Fruit fly (Drosophila melanogaster) whole organism, wandering third instar larva: ENCODE data around the gene CG31815.

Experiments used
- CG32264 ChIP-seq: fragments of 200-800 bp; sonication (Bioruptor generic); optimal IDR thresholded peaks from 2 replicates; lab custom pipeline; 2016; ENCODE audit warnings: missing biosample characterization, missing genetic modification characterization
- CG9705 ChIP-seq: fragments of 200-800 bp; sonication (Bioruptor generic); optimal IDR thresholded peaks from 2 replicates; lab custom pipeline; 2018; ENCODE audit warnings: missing biosample characterization, mild to moderate bottlenecking, missing genetic modification characterization
- CrebA ChIP-seq: fragments of 200-800 bp; sonication (Bioruptor generic); optimal IDR thresholded peaks from 2 replicates; lab custom pipeline; 2016; ENCODE audit warnings: missing biosample characterization, mild to moderate bottlenecking, missing genetic modification characterization, borderline replicate concordance
- Dfd ChIP-seq: fragments of >200 bp; optimal IDR thresholded peaks from 2 replicates; lab custom pipeline; 2017; ENCODE audit warnings: missing biosample characterization, missing genetic modification characterization
- Dif ChIP-seq: fragments of 200-275, 200-300 bp; sonication (Bioruptor generic); optimal IDR thresholded peaks from 2 replicates; lab custom pipeline; 2018; ENCODE audit warnings: missing biosample characterization, missing genetic modification characterization; ENCODE audit not compliant: partially characterized antibody
- GATAd ChIP-seq: sonication (Bioruptor generic); optimal IDR thresholded peaks from 2 replicates; lab custom pipeline; 2016; ENCODE audit warnings: missing biosample characterization, missing genetic modification characterization
- HLH106 ChIP-seq: fragments of 200-800 bp; optimal IDR thresholded peaks from 3 replicates; lab custom pipeline; 2019; ENCODE audit warnings: missing biosample characterization, mild to moderate bottlenecking, missing genetic modification characterization, moderate library complexity
- Hnf4 ChIP-seq: fragments of 200-800 bp; sonication (Bioruptor generic); optimal IDR thresholded peaks from 2 replicates; lab custom pipeline; 2016; ENCODE audit warnings: missing biosample characterization, mild to moderate bottlenecking, missing genetic modification characterization
- Hr78 ChIP-seq: fragments of >200 bp; optimal IDR thresholded peaks from 2 replicates; lab custom pipeline; 2017; ENCODE audit warnings: missing biosample characterization, missing genetic modification characterization
- Hr83 ChIP-seq: fragments of 200-300 bp; sonication (Bioruptor generic); optimal IDR thresholded peaks from 2 replicates; lab custom pipeline; 2016; ENCODE audit warnings: missing biosample characterization, mild to moderate bottlenecking, missing genetic modification characterization, moderate library complexity; ENCODE audit not compliant: poor library complexity, severe bottlenecking
- Jra ChIP-seq: sonication (Bioruptor generic); optimal IDR thresholded peaks from 2 replicates; lab custom pipeline; 2016; ENCODE audit warnings: missing biosample characterization, missing genetic modification characterization
- Mio ChIP-seq: sonication (Bioruptor generic); optimal IDR thresholded peaks from 2 replicates; lab custom pipeline; 2016; ENCODE audit warnings: missing biosample characterization, missing genetic modification characterization
- N ChIP-seq: fragments of >200 bp; optimal IDR thresholded peaks from 2 replicates; lab custom pipeline; 2018; ENCODE audit warnings: missing biosample characterization, missing external identifiers, missing genetic modification characterization
- OdsH ChIP-seq: fragments of 200-800 bp; sonication (Bioruptor generic); optimal IDR thresholded peaks from 2 replicates; lab custom pipeline; 2016; ENCODE audit warnings: missing biosample characterization, mild to moderate bottlenecking, missing genetic modification characterization
- Rel ChIP-seq, 2 experiments: fragments of 200-800 bp; sonication (Bioruptor generic) in 1 of 2; optimal IDR thresholded peaks; 2 replicates in 1 of 2; 3 replicates in 1 of 2; lab custom pipeline; 2016 to 2019; ENCODE audit warnings: mild to moderate bottlenecking in 2 of 2, missing biosample characterization in 2 of 2, missing genetic modification characterization in 2 of 2, moderate library complexity in 1 of 2
- Sp1 ChIP-seq: fragments of 200-800 bp; sonication (Bioruptor generic); optimal IDR thresholded peaks from 3 replicates; lab custom pipeline; 2019; ENCODE audit warnings: missing biosample characterization, mild to moderate bottlenecking, missing genetic modification characterization, moderate library complexity
- Vsx2 ChIP-seq: fragments of 200-300, 225-300 bp; sonication (Bioruptor generic); optimal IDR thresholded peaks from 2 replicates; lab custom pipeline; 2018; ENCODE audit warnings: missing biosample characterization, missing genetic modification characterization; ENCODE audit not compliant: partially characterized antibody
- br ChIP-seq: fragments of 200-800 bp; sonication (Bioruptor generic); optimal IDR thresholded peaks from 2 replicates; lab custom pipeline; 2016; ENCODE audit warnings: missing biosample characterization, missing genetic modification characterization
- brk ChIP-seq: fragments of 200-800 bp; sonication (Bioruptor generic); optimal IDR thresholded peaks from 2 replicates; lab custom pipeline; 2016; ENCODE audit warnings: missing biosample characterization, mild to moderate bottlenecking, missing genetic modification characterization
- dl ChIP-seq, 2 experiments: fragments of 175-275, 200-275 bp in 1 of 2; fragments of 200-275 bp in 1 of 2; sonication (Bioruptor generic); optimal IDR thresholded peaks; lab custom pipeline; 2018; ENCODE audit warnings: mild to moderate bottlenecking in 2 of 2, missing biosample characterization in 2 of 2, missing genetic modification characterization in 2 of 2, moderate library complexity in 2 of 2; ENCODE audit not compliant: partially characterized antibody in 2 of 2, insufficient read depth in 1 of 2
- dmrt93B ChIP-seq: fragments of 200-800 bp; sonication (Bioruptor generic); optimal IDR thresholded peaks from 2 replicates; lab custom pipeline; 2018; ENCODE audit warnings: missing biosample characterization, mild to moderate bottlenecking, missing genetic modification characterization
- dsf ChIP-seq: sonication (Bioruptor generic); optimal IDR thresholded peaks from 2 replicates; lab custom pipeline; 2016; ENCODE audit warnings: missing biosample characterization, missing genetic modification characterization, borderline replicate concordance
- ey ChIP-seq: fragments of 200-800 bp; sonication (Bioruptor generic); optimal IDR thresholded peaks from 2 replicates; lab custom pipeline; 2016; ENCODE audit warnings: missing biosample characterization, missing genetic modification characterization
- foxo ChIP-seq, 2 experiments: fragments of 200-800 bp; sonication (Bioruptor generic); optimal IDR thresholded peaks; 2 replicates in 1 of 2; 3 replicates in 1 of 2; lab custom pipeline; 2016 to 2017; ENCODE audit warnings: missing biosample characterization in 2 of 2, missing genetic modification characterization in 2 of 2
- fru ChIP-seq: fragments of 200-800 bp; sonication (Bioruptor generic); optimal IDR thresholded peaks from 3 replicates; lab custom pipeline; 2016; ENCODE audit warnings: missing biosample characterization, mild to moderate bottlenecking, missing genetic modification characterization
- h ChIP-seq: fragments of 200-800 bp; sonication (Bioruptor generic); optimal IDR thresholded peaks from 3 replicates; lab custom pipeline; 2016; ENCODE audit warnings: missing biosample characterization, mild to moderate bottlenecking, missing genetic modification characterization
- jim ChIP-seq: fragments of 175-275, 200-325 bp; sonication (Bioruptor generic); optimal IDR thresholded peaks from 2 replicates; lab custom pipeline; 2016; ENCODE audit warnings: missing biosample characterization, mild to moderate bottlenecking, missing genetic modification characterization
- lola ChIP-seq: fragments of >200 bp; optimal IDR thresholded peaks from 2 replicates; lab custom pipeline; 2017; ENCODE audit warnings: missing biosample characterization, missing genetic modification characterization
- pan ChIP-seq: fragments of >200 bp; optimal IDR thresholded peaks from 2 replicates; lab custom pipeline; 2017
- psq ChIP-seq: fragments of 200-800 bp; sonication (Bioruptor generic); optimal IDR thresholded peaks from 3 replicates; lab custom pipeline; 2017; ENCODE audit warnings: missing biosample characterization, mild to moderate bottlenecking, missing genetic modification characterization, moderate library complexity
- rgr ChIP-seq: fragments of 200-800 bp; sonication (Bioruptor generic); optimal IDR thresholded peaks from 3 replicates; lab custom pipeline; 2016; ENCODE audit warnings: missing biosample characterization, mild to moderate bottlenecking, missing genetic modification characterization
- sage ChIP-seq: fragments of 200-800 bp; sonication (Bioruptor generic); optimal IDR thresholded peaks from 2 replicates; lab custom pipeline; 2016; ENCODE audit warnings: missing biosample characterization, mild to moderate bottlenecking, missing genetic modification characterization
- sv ChIP-seq: fragments of 200-800 bp; sonication (Bioruptor generic); optimal IDR thresholded peaks from 3 replicates; lab custom pipeline; 2016; ENCODE audit warnings: missing biosample characterization, missing genetic modification characterization
- tai ChIP-seq: sonication (Bioruptor generic); optimal IDR thresholded peaks from 2 replicates; lab custom pipeline; 2016; ENCODE audit warnings: missing biosample characterization, missing genetic modification characterization
- usp ChIP-seq: fragments of >200 bp; optimal IDR thresholded peaks from 2 replicates; lab custom pipeline; 2017; ENCODE audit warnings: missing biosample characterization, missing genetic modification characterization
- woc ChIP-seq: sonication (Bioruptor generic); optimal IDR thresholded peaks from 2 replicates; lab custom pipeline; 2016; ENCODE audit warnings: missing biosample characterization, mild to moderate bottlenecking, missing genetic modification characterization

Gene CG31815

DNA sequence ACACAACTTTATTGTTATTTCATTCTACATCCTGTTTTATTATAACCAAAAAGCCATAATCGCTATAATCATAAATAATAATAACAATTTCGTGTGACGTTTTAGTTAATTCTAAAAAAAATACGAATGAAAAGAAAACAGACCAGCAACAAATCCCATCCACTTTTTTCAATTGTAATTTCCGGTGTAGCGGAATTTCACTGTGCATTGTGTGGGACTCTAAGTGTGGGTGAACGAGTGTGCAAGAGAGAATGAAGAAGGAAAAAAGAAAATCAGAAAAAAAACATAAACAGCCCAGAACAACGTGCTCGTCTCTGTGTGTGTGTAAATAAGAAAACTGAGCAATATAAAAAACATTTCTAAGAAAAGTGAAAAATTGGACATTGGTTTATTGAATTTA, 3.3 kb upstream of the CG31815 start:
- TF ChIP-seq dsf (GFP tag; lab: Kevin White, UChicago), result no peak
- peak; percentile 46 for TF ChIP-seq psq (GFP tag; lab: Kevin White, UChicago)
- peak; percentile 13 for TF ChIP-seq rgr
- no peak for TF ChIP-seq Hr78 (GFP tag; lab: Kevin White, UChicago)
- TF ChIP-seq Mio (GFP tag; lab: Kevin White, UChicago), result no peak
- no peak for TF ChIP-seq CG9705 (GFP tag; lab: Kevin White, UChicago)

DNA sequence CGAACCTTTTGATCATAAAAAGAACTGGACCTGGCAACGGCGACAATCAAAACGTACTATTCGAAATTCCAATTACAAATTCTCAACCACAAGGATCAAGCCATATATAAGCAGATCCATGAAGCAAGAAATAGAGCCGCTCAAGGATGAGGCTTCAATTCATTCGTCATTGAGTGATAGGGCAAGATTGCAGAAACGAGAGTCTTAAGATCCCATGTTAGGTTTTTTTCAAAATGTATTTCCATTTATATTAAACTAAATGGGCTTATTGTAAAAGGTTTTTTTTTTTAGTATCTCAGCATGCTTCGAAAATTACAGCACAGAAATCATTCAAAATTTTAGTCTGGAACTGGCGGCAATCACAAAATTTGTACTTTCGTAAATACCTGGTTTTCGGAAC, 1.4 kb downstream of the CG31815 start, which contains the start of gene CG4631:
CG4631 (plus strand) TSS at position 301 of the 400 bp plus-strand sequence.
- TF ChIP-seq Hr83, result no peak
- TF ChIP-seq Jra, result no peak
- TF ChIP-seq fru (GFP tag; lab: Kevin White, UChicago), result no peak
- TF ChIP-seq pan (lab: Kevin White, UChicago), result no peak
- TF ChIP-seq dl (GFP tag; optimal IDR thresholded peaks at IDR 0.05; lab: Kevin White, UChicago; ENCODE audit: insufficient read depth in 1 of 2, partially characterized antibody in 2 of 2), result no peak
- no peak for TF ChIP-seq woc (GFP tag; lab: Kevin White, UChicago)
- no peak for TF ChIP-seq dsf (GFP tag; lab: Kevin White, UChicago)

DNA sequence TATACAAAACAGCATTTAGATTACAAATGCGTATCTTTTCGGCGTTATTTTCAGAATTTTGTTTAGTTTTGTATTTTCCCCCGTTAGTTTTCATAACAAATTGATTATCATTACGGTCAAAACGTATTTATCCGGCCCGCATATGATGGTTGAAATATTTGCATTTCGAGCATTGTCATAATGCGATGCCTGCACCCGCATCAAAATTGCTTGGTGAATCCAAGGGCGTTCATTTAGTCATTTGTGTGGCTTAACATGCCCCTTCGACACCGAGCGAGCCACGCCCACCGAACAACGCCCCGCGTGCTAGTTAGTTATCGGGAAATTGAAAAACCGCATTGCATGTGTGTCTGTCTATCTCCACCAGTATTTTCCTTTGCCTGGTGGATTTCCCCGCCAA, 10.7 kb downstream of the CG31815 start:
- TF ChIP-seq N (GFP tag; lab: Kevin White, UChicago) (no peak), Dif (no peak), br (GFP tag; lab: Kevin White, UChicago) (no peak), jim (GFP tag; lab: Kevin White, UChicago) (no peak), CG32264 (GFP tag; lab: Kevin White, UChicago) (no peak), Hr78 (GFP tag; lab: Kevin White, UChicago) (no peak), Jra (no peak), Hr83 (no peak)

DNA sequence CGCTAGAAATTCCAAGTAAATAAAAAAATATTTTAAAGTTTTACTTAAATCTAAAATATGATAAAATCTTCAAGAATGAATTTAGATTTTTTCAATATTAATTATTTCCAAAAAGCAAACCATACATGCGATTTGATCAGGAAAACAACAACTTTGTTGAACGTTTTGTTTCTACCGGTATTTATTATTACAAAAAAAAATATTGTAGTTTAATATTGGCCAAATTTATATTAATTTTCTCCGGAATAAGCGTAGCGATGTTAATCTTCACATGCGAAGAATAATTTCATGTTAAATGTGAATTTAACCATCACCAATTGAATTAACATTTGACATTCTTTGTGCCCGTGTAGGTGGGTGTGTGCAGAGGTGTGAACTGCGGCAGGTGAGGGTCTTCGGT, 13.3 kb downstream of the CG31815 start:
- no peak for TF ChIP-seq CG32264 (GFP tag; lab: Kevin White, UChicago)
- TF ChIP-seq Sp1 (GFP tag; lab: Kevin White, UChicago), result no peak
- no peak for TF ChIP-seq rgr
- TF ChIP-seq Vsx2 (GFP tag; lab: Kevin White, UChicago), result no peak
- no peak for TF ChIP-seq fru (GFP tag; lab: Kevin White, UChicago)
- no peak for TF ChIP-seq GATAd (GFP tag; lab: Kevin White, UChicago)
- TF ChIP-seq CrebA (GFP tag; lab: Kevin White, UChicago), result no peak
- no peak for TF ChIP-seq Hnf4 (GFP tag; lab: Kevin White, UChicago)
- no peak for TF ChIP-seq brk (GFP tag; lab: Kevin White, UChicago)
- no peak for TF ChIP-seq ey (GFP tag; lab: Kevin White, UChicago)

DNA sequence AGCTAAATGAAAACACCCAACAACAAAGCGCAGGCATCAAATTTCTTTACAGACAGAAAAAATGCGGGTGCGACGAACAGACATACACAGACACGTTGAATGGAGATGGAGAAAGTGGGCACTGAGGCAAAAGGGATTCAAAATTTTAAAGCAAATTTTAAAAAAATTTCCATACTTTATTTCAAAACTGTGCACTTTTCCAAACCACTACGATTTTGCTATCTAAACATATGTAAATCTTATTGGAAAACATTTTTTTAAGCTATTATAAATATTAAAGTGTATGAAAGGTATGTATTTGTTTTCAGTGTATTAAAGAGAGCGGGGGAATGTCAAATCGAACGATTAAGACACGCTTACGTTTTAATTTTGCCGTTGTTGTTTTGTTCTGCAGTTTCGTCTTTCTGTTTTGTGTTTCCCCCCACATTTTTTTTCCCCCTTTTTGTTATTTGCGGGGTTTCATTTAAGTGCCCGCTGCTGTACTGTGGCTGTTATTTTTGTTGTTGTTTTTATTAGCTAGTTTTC, 14.8 kb downstream of the CG31815 start:
- TF ChIP-seq CG9705 (GFP tag; lab: Kevin White, UChicago) (peak; percentile 71), N (GFP tag; lab: Kevin White, UChicago) (no peak), jim (GFP tag; lab: Kevin White, UChicago) (peak; percentile 77), usp (GFP tag; lab: Kevin White, UChicago) (no peak), tai (GFP tag; lab: Kevin White, UChicago) (peak; percentile 54), Vsx2 (GFP tag; lab: Kevin White, UChicago) (no peak), foxo (GFP tag; optimal IDR thresholded peaks at IDR 0.05; lab: Kevin White, UChicago) (peak; percentile 0 to 80), sage (GFP tag; lab: Kevin White, UChicago) (peak; percentile 67), OdsH (GFP tag; lab: Kevin White, UChicago) (peak; percentile 90), Hnf4 (GFP tag; lab: Kevin White, UChicago) (no peak), Hr83 (no peak), psq (GFP tag; lab: Kevin White, UChicago) (peak; percentile 91), dmrt93B (GFP tag; lab: Kevin White, UChicago) (peak; percentile 88), lola (no peak), CG32264 (GFP tag; lab: Kevin White, UChicago) (peak; percentile 75), sv (GFP tag; lab: Kevin White, UChicago) (peak; percentile 58), br (GFP tag; lab: Kevin White, UChicago) (peak; percentile 68), Rel (GFP tag; optimal IDR thresholded peaks at IDR 0.05; lab: Kevin White, UChicago) (peak; percentile 20), Rel (tag; optimal IDR thresholded peaks at IDR 0.05; lab: Kevin White, UChicago) (peak; percentile 89), fru (GFP tag; lab: Kevin White, UChicago) (peak; percentile 88), CrebA (GFP tag; lab: Kevin White, UChicago) (peak; percentile 8), rgr (peak; percentile 84), HLH106 (tag; lab: Kevin White, UChicago) (peak; percentile 94), woc (GFP tag; lab: Kevin White, UChicago) (peak; percentile 81), h (peak; percentile 94), ey (GFP tag; lab: Kevin White, UChicago) (peak; percentile 82), Jra (no peak), Dfd (GFP tag; lab: Kevin White, UChicago) (peak; percentile 23), dsf (GFP tag; lab: Kevin White, UChicago) (no peak), brk (GFP tag; lab: Kevin White, UChicago) (peak; percentile 43), Sp1 (GFP tag; lab: Kevin White, UChicago) (peak; percentile 80)
